Worm (Caenorhabditis elegans) whole organism, midembryonic: Measurements from ENCODE around the gene W02G9.3.

Experiments
- T22C8.4 ChIP-seq: fragments of 200-800 bp; sonication (Bioruptor generic); IDR thresholded peaks from 2 replicates; pipeline ENCODE4 v1.3.6; 2022; ENCODE audit warnings: missing genetic modification characterization, missing compliant biosample characterization
- cog-1 ChIP-seq: sonication (generic microtip); optimal IDR thresholded peaks from 2 replicates; lab custom pipeline; 2016; ENCODE audit warnings: missing genetic modification characterization, missing compliant biosample characterization
- flt-1 ChIP-seq: fragments of 200-800 bp; sonication (Bioruptor generic); IDR thresholded peaks from 2 replicates; pipeline ENCODE4 v1.3.6; 2022; ENCODE audit warnings: missing genetic modification characterization, missing compliant biosample characterization
- klf-2 ChIP-seq: fragments of 200-800 bp; sonication (Bioruptor generic); conservative IDR thresholded peaks from 2 replicates; pipeline ENCODE4 v1.3.6; 2022; ENCODE audit warnings: missing genetic modification reagents, missing genetic modification characterization, missing compliant biosample characterization
- med-1 ChIP-seq: sonication (generic microtip); optimal IDR thresholded peaks from 2 replicates; lab custom pipeline; 2017; ENCODE audit warnings: missing genetic modification characterization, mild to moderate bottlenecking, missing compliant biosample characterization, antibody characterized with exemption, missing genetic modification reagents; ENCODE audit not compliant: insufficient read depth
- ref-1 ChIP-seq: fragments of 200-800 bp; sonication (Bioruptor generic); conservative IDR thresholded peaks from 2 replicates; pipeline ENCODE4 v1.3.6; 2022; ENCODE audit warnings: missing genetic modification reagents, missing genetic modification characterization, missing compliant biosample characterization
- ztf-23 ChIP-seq: fragments of 200-800 bp; sonication (Bioruptor generic); IDR thresholded peaks from 2 replicates; pipeline ENCODE4 v1.3.6; 2022; ENCODE audit warnings: missing genetic modification reagents, missing genetic modification characterization, missing compliant biosample characterization

DNA sequence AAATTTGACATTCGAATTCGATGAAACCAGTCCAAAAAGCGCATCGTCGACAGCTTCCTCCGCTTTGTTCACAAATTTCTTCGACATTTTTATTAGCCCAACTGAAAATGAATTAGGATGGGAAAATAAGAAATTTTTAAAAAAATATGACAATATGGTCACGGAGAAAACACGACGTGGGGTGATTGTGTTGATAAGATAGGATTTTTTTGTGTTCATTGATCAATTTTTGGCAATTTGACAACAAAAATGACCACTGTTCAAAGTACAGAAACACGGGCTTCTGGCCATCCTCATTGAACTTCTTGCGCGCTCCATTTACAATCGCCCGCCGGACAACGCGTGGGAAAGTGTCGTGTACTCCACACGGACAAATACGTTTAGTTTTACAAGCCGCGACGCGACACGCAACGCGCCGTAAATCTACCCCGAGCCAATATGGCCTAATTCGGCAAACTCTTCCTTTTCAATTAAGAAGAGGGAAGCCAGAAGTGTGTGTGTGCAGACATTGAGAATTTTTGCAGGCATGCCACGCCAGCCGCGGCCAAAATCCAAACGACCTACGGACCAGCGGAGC lies 20.1 kb upstream of the W02G9.3 start, which contains the start of the genes W02H5.8 and angl-1:
- no peak for TF ChIP-seq ref-1
- TF ChIP-seq klf-2 (GFP tag; lab: Robert Waterston, UW): no peak
- no peak for TF ChIP-seq med-1 (GFP tag; lab: Kevin White, UChicago)
- no peak for TF ChIP-seq flt-1 (GFP tag; lab: Robert Waterston, UW)
- no peak for TF ChIP-seq T22C8.4
- TF ChIP-seq cog-1: no peak
- no peak for TF ChIP-seq ztf-23
